Fruit fly (Drosophila melanogaster) whole organism, wandering third instar larva: ENCODE data around the gene Uck.

ENCODE experiments used
- CG32264 ChIP-seq: fragments of 200-800 bp; sonication (Bioruptor generic); optimal IDR thresholded peaks from 2 replicates; lab custom pipeline; 2016; ENCODE audit warnings: missing biosample characterization, missing genetic modification characterization
- GATAd ChIP-seq: sonication (Bioruptor generic); optimal IDR thresholded peaks from 2 replicates; lab custom pipeline; 2016; ENCODE audit warnings: missing biosample characterization, missing genetic modification characterization
- Vsx2 ChIP-seq: fragments of 200-300, 225-300 bp; sonication (Bioruptor generic); optimal IDR thresholded peaks from 2 replicates; lab custom pipeline; 2018; ENCODE audit warnings: missing biosample characterization, missing genetic modification characterization; ENCODE audit not compliant: partially characterized antibody
- ey ChIP-seq: fragments of 200-800 bp; sonication (Bioruptor generic); optimal IDR thresholded peaks from 2 replicates; lab custom pipeline; 2016; ENCODE audit warnings: missing biosample characterization, missing genetic modification characterization
- lola ChIP-seq: fragments of >200 bp; optimal IDR thresholded peaks from 2 replicates; lab custom pipeline; 2017; ENCODE audit warnings: missing biosample characterization, missing genetic modification characterization
- pan ChIP-seq: fragments of >200 bp; optimal IDR thresholded peaks from 2 replicates; lab custom pipeline; 2017
- psq ChIP-seq: fragments of 200-800 bp; sonication (Bioruptor generic); optimal IDR thresholded peaks from 3 replicates; lab custom pipeline; 2017; ENCODE audit warnings: missing biosample characterization, mild to moderate bottlenecking, missing genetic modification characterization, moderate library complexity
- sage ChIP-seq: fragments of 200-800 bp; sonication (Bioruptor generic); optimal IDR thresholded peaks from 2 replicates; lab custom pipeline; 2016; ENCODE audit warnings: missing biosample characterization, mild to moderate bottlenecking, missing genetic modification characterization
- tai ChIP-seq: sonication (Bioruptor generic); optimal IDR thresholded peaks from 2 replicates; lab custom pipeline; 2016; ENCODE audit warnings: missing biosample characterization, missing genetic modification characterization
- woc ChIP-seq: sonication (Bioruptor generic); optimal IDR thresholded peaks from 2 replicates; lab custom pipeline; 2016; ENCODE audit warnings: missing biosample characterization, mild to moderate bottlenecking, missing genetic modification characterization

DNA sequence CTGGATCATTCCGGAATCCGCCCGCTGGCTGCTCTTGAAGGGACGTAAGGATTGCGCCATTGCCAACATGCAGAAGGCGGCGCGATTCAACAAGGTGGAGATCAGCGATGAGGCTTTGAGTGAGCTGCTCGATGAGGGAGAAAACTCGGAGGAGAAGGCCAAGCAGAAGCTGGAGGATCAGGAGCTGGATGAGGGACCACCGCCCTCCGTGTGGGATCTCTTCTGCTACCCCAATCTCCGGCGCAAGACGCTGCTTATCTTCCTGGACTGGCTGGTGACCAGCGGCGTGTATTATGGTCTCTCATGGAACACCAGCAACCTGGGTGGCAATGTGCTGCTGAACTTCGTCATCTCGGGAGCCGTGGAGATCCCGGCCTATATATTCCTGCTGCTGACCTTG is 15.8 kb upstream of the Uck start:
- TF ChIP-seq ey (GFP tag; lab: Kevin White, UChicago) (no peak), lola (no peak), psq (no peak), tai (GFP tag; lab: Kevin White, UChicago) (no peak), CG32264 (GFP tag; lab: Kevin White, UChicago) (no peak), GATAd (no peak), pan (lab: Kevin White, UChicago) (no peak), sage (GFP tag; lab: Kevin White, UChicago) (no peak), Vsx2 (GFP tag; lab: Kevin White, UChicago) (no peak), woc (GFP tag; lab: Kevin White, UChicago) (no peak)
